Fruit fly (Drosophila melanogaster) whole organism, embryonic: ENCODE measurements around the gene fwd.

Source experiments
- BEAF-32 ChIP-seq: fragments of 200-800 bp; sonication (Bioruptor generic); optimal IDR thresholded peaks from 3 replicates; lab custom pipeline; 2017; ENCODE audit warnings: missing biosample characterization, missing genetic modification characterization, mild to moderate bottlenecking, moderate library complexity, missing genetic modification reagents
- BtbVII ChIP-seq: fragments of 200-800 bp; sonication (Bioruptor generic); optimal IDR thresholded peaks from 3 replicates; lab custom pipeline; 2017; ENCODE audit warnings: missing biosample characterization, mild to moderate bottlenecking, missing genetic modification characterization
- CG10321 ChIP-seq: fragments of 200-800 bp; sonication (Bioruptor generic); IDR thresholded peaks from 2 replicates; pipeline ENCODE4 v1.3.6; 2022; ENCODE audit warnings: missing biosample characterization, missing genetic modification characterization
- CG10543 ChIP-seq: fragments of 200-800 bp; sonication (Bioruptor generic); optimal IDR thresholded peaks from 3 replicates; lab custom pipeline; 2017; ENCODE audit warnings: missing biosample characterization, mild to moderate bottlenecking, missing genetic modification characterization, moderate library complexity
- CG12769 ChIP-seq: fragments of 200-800 bp; sonication (Bioruptor generic); optimal IDR thresholded peaks from 2 replicates; lab custom pipeline; 2019; ENCODE audit warnings: missing biosample characterization, mild to moderate bottlenecking, missing genetic modification characterization, moderate library complexity
- CG12942 ChIP-seq: fragments of 200-800 bp; sonication (Bioruptor generic); optimal IDR thresholded peaks from 3 replicates; lab custom pipeline; 2016; ENCODE audit warnings: missing biosample characterization, missing genetic modification characterization
- CG13287 ChIP-seq: fragments of 200-800 bp; sonication (Bioruptor generic); IDR thresholded peaks from 2 replicates; pipeline ENCODE4 v1.3.6; 2022; ENCODE audit warnings: missing biosample characterization, missing genetic modification characterization; ENCODE audit not compliant: partially characterized antibody
- CG15269 ChIP-seq: fragments of 200-800 bp; sonication (Bioruptor generic); optimal IDR thresholded peaks from 2 replicates; lab custom pipeline; 2018; ENCODE audit warnings: missing biosample characterization, mild to moderate bottlenecking, missing genetic modification characterization, moderate library complexity
- CG15601 ChIP-seq: fragments of 200-800 bp; sonication (Bioruptor generic); optimal IDR thresholded peaks from 3 replicates; lab custom pipeline; 2019; ENCODE audit warnings: missing biosample characterization, mild to moderate bottlenecking, missing genetic modification characterization, moderate library complexity
- CG16863 ChIP-seq: fragments of 200-800 bp; sonication (Bioruptor generic); optimal IDR thresholded peaks from 3 replicates; lab custom pipeline; 2016; ENCODE audit warnings: missing biosample characterization, missing genetic modification characterization
- CG17385 ChIP-seq: fragments of 200-800 bp; sonication (Bioruptor generic); optimal IDR thresholded peaks from 3 replicates; lab custom pipeline; 2018; ENCODE audit warnings: missing biosample characterization, mild to moderate bottlenecking, missing genetic modification characterization
- CG17912 ChIP-seq: fragments of 200-800 bp; sonication (Bioruptor generic); optimal IDR thresholded peaks from 2 replicates; lab custom pipeline; 2018; ENCODE audit warnings: missing biosample characterization, mild to moderate bottlenecking, missing genetic modification characterization
- CG18764 ChIP-seq: fragments of 200-800 bp; sonication (Bioruptor generic); optimal IDR thresholded peaks from 3 replicates; lab custom pipeline; 2016; ENCODE audit warnings: missing biosample characterization, missing genetic modification characterization
- CG2116 ChIP-seq: fragments of 200-800 bp; sonication (Bioruptor generic); optimal IDR thresholded peaks from 3 replicates; lab custom pipeline; 2018; ENCODE audit warnings: missing biosample characterization, mild to moderate bottlenecking, missing genetic modification characterization
- CG2678 ChIP-seq: fragments of 200-800 bp; sonication (Bioruptor generic); optimal IDR thresholded peaks from 3 replicates; lab custom pipeline; 2019; ENCODE audit warnings: missing biosample characterization, mild to moderate bottlenecking, missing genetic modification characterization, moderate library complexity
- CG2712 ChIP-seq: fragments of 200-800 bp; optimal IDR thresholded peaks from 3 replicates; lab custom pipeline; 2019; ENCODE audit warnings: missing biosample characterization, mild to moderate bottlenecking, missing genetic modification characterization, moderate library complexity
- CG2889 ChIP-seq: fragments of 200-800 bp; sonication (Bioruptor generic); IDR thresholded peaks from 3 replicates; pipeline ENCODE4 v1.3.6; 2022; ENCODE audit warnings: missing biosample characterization, missing genetic modification characterization
- CG3163 ChIP-seq: fragments of 200-800 bp; sonication (Bioruptor generic); optimal IDR thresholded peaks from 3 replicates; lab custom pipeline; 2016; ENCODE audit warnings: missing biosample characterization, missing genetic modification characterization
- CG8089 ChIP-seq: fragments of 200-800 bp; sonication (Bioruptor generic); optimal IDR thresholded peaks from 3 replicates; lab custom pipeline; 2016; ENCODE audit warnings: missing biosample characterization, missing genetic modification characterization
- CG8290 ChIP-seq, 3 experiments: fragments of 200-800 bp; sonication (Bioruptor generic); optimal IDR thresholded peaks; 2 replicates each; lab custom pipeline; 2016 to 2019; ENCODE audit warnings: missing biosample characterization in 3 of 3, missing genetic modification characterization in 3 of 3, mild to moderate bottlenecking in 2 of 3, moderate library complexity in 1 of 3
- CG8924 ChIP-seq: fragments of 200-800 bp; optimal IDR thresholded peaks from 3 replicates; lab custom pipeline; 2019; ENCODE audit warnings: missing biosample characterization, mild to moderate bottlenecking, missing genetic modification characterization, moderate library complexity
- Deaf1 ChIP-seq: fragments of 200-800 bp; optimal IDR thresholded peaks from 3 replicates; lab custom pipeline; 2019; ENCODE audit warnings: missing biosample characterization, mild to moderate bottlenecking, missing genetic modification characterization, moderate library complexity
- Max ChIP-seq: fragments of 200-800 bp; sonication (Bioruptor generic); optimal IDR thresholded peaks from 2 replicates; lab custom pipeline; 2016; ENCODE audit warnings: missing biosample characterization, mild to moderate bottlenecking, missing genetic modification characterization
- Sox102F ChIP-seq: fragments of 200-800 bp; sonication (Bioruptor generic); optimal IDR thresholded peaks from 2 replicates; lab custom pipeline; 2018; ENCODE audit warnings: missing biosample characterization, mild to moderate bottlenecking, missing genetic modification characterization, moderate library complexity
- Vsx1 ChIP-seq: fragments of 200-800 bp; sonication (Bioruptor generic); optimal IDR thresholded peaks from 2 replicates; lab custom pipeline; 2017; ENCODE audit warnings: missing biosample characterization, mild to moderate bottlenecking, missing genetic modification characterization, missing genetic modification reagents
- abd-A ChIP-seq: fragments of 200-800 bp; sonication (Bioruptor generic); optimal IDR thresholded peaks from 3 replicates; lab custom pipeline; 2019; ENCODE audit warnings: missing biosample characterization, mild to moderate bottlenecking, missing genetic modification characterization, moderate library complexity
- bowl ChIP-seq: fragments of 200-800 bp; sonication (Bioruptor generic); IDR thresholded peaks from 2 replicates; pipeline ENCODE4 v1.3.6; 2022; ENCODE audit warnings: missing biosample characterization, missing genetic modification characterization
- br ChIP-seq: fragments of >200 bp; optimal IDR thresholded peaks from 2 replicates; lab custom pipeline; 2017
- chinmo ChIP-seq: fragments of 200-800 bp; sonication (Bioruptor generic); IDR thresholded peaks from 4 replicates; pipeline ENCODE4 v1.3.6; 2022; ENCODE audit warnings: missing biosample characterization, missing genetic modification characterization; ENCODE audit not compliant: partially characterized antibody
- chm ChIP-seq: fragments of 200-800 bp; sonication (Bioruptor generic); IDR thresholded peaks from 2 replicates; pipeline ENCODE4 v1.3.6; 2022; ENCODE audit warnings: missing biosample characterization, missing genetic modification characterization
- ci ChIP-seq: fragments of 200-800 bp; sonication (Bioruptor generic); IDR thresholded peaks from 3 replicates; pipeline ENCODE4 v1.3.6; 2022; ENCODE audit warnings: missing biosample characterization, missing genetic modification characterization
- crp ChIP-seq, 2 experiments: fragments of 200-800 bp; sonication (Bioruptor generic); optimal IDR thresholded peaks; 2 replicates in 1 of 2; 3 replicates in 1 of 2; lab custom pipeline; 2017; ENCODE audit warnings: missing biosample characterization in 2 of 2, missing genetic modification characterization in 2 of 2, mild to moderate bottlenecking in 1 of 2, moderate library complexity in 1 of 2
- ftz-f1 ChIP-seq: fragments of 200-800 bp; sonication (Bioruptor generic); optimal IDR thresholded peaks from 2 replicates; lab custom pipeline; 2016; ENCODE audit warnings: missing biosample characterization, missing genetic modification characterization
- fu2 ChIP-seq: fragments of 200-800 bp; sonication (Bioruptor generic); optimal IDR thresholded peaks from 2 replicates; lab custom pipeline; 2016; ENCODE audit warnings: missing biosample characterization, missing genetic modification characterization
- klu ChIP-seq: fragments of 200-800 bp; sonication (Bioruptor generic); IDR thresholded peaks from 2 replicates; pipeline ENCODE4 v1.3.6; 2022; ENCODE audit warnings: missing biosample characterization, missing genetic modification characterization
- lov ChIP-seq, 2 experiments: fragments of 200-800 bp in 1 of 2; fragments of >200 bp in 1 of 2; sonication (Bioruptor generic) in 1 of 2; IDR thresholded peaks in 1 of 2; optimal IDR thresholded peaks in 1 of 2; 2 replicates in 1 of 2; 3 replicates in 1 of 2; pipeline versions ENCODE4 v1.3.6 to Lab custom; 2017 to 2022; ENCODE audit warnings: missing biosample characterization in 1 of 2, missing genetic modification characterization in 1 of 2
- nerfin-1 ChIP-seq: fragments of 200-800 bp; sonication (Bioruptor generic); optimal IDR thresholded peaks from 3 replicates; lab custom pipeline; 2019; ENCODE audit warnings: missing biosample characterization, mild to moderate bottlenecking, missing genetic modification characterization, moderate library complexity
- oc ChIP-seq: fragments of 200-800 bp; sonication (Bioruptor generic); optimal IDR thresholded peaks from 2 replicates; lab custom pipeline; 2018; ENCODE audit warnings: missing biosample characterization, mild to moderate bottlenecking, missing genetic modification characterization, moderate library complexity
- pros ChIP-seq: fragments of 200-800 bp; sonication (Bioruptor generic); optimal IDR thresholded peaks from 3 replicates; lab custom pipeline; 2019; ENCODE audit warnings: missing biosample characterization, mild to moderate bottlenecking, missing genetic modification characterization, moderate library complexity
- sd ChIP-seq: fragments of 200-800 bp; sonication (Bioruptor generic); optimal IDR thresholded peaks from 3 replicates; lab custom pipeline; 2018; ENCODE audit warnings: missing biosample characterization, mild to moderate bottlenecking, missing genetic modification characterization, moderate library complexity
- seq ChIP-seq: fragments of 200-800 bp; sonication (Bioruptor generic); IDR thresholded peaks from 2 replicates; pipeline ENCODE4 v1.3.6; 2022; ENCODE audit warnings: missing biosample characterization, missing genetic modification characterization
- ssp ChIP-seq: fragments of 200-800 bp; sonication (Bioruptor generic); IDR thresholded peaks from 2 replicates; pipeline ENCODE4 v1.3.6; 2022; ENCODE audit warnings: missing biosample characterization, missing genetic modification characterization
- sug ChIP-seq: fragments of 200-800 bp; optimal IDR thresholded peaks from 2 replicates; lab custom pipeline; 2019; ENCODE audit warnings: missing biosample characterization, mild to moderate bottlenecking, missing genetic modification characterization, moderate library complexity
- trh ChIP-seq: fragments of 200-800 bp; sonication (Bioruptor generic); optimal IDR thresholded peaks from 2 replicates; lab custom pipeline; 2016; ENCODE audit warnings: missing biosample characterization, missing genetic modification characterization
- zen ChIP-seq: fragments of 200-800 bp; sonication (Bioruptor generic); optimal IDR thresholded peaks from 3 replicates; lab custom pipeline; 2018; ENCODE audit warnings: missing biosample characterization, mild to moderate bottlenecking, missing genetic modification characterization, moderate library complexity
- zf30C ChIP-seq: fragments of 200-800 bp; sonication (Bioruptor generic); optimal IDR thresholded peaks from 3 replicates; lab custom pipeline; 2018; ENCODE audit warnings: missing biosample characterization, mild to moderate bottlenecking, missing genetic modification characterization

The fwd gene

dm6 chr3L:342839-343238, 23.2 kb upstream of the fwd start, which contains the start of gene mthl10 (continued):
- TF ChIP-seq CG15601 = peak; percentile 80
- TF ChIP-seq, all 482 proteins: peak for 35

dm6 chr3L:341052-341852, 21.6 kb upstream of the fwd start:
- TF ChIP-seq CG2712 (tag; lab: Kevin White, UChicago) (no peak), CG15269 (tag; lab: Kevin White, UChicago) (peak; percentile 4), CG17385 (no peak), CG13287 (GFP tag; lab: Robert Waterston, UW) (peak; percentile 42; the same call in 1 of the 2 replicates), Sox102F (GFP tag; lab: Kevin White, UChicago) (no peak), ftz-f1 (peak; percentile 44), chm (GFP tag; lab: Robert Waterston, UW) (no peak; the same call in 1 of the 2 replicates), ci (GFP tag; lab: Robert Waterston, UW) (0 out of 3 replicates have a peak, but pooled peaks have one; percentile 17), ssp (GFP tag; lab: Robert Waterston, UW) (no peak), nerfin-1 (tag; lab: Kevin White, UChicago) (no peak), CG17912 (no peak), CG16863 (GFP tag; lab: Kevin White, UChicago) (no peak), CG10321 (GFP tag; lab: Robert Waterston, UW) (no peak), pros (GFP tag; lab: Kevin White, UChicago) (peak; percentile 62), trh (GFP tag; lab: Kevin White, UChicago) (no peak), sug (tag; lab: Kevin White, UChicago) (peak; percentile 1), seq (no peak), CG18764 (GFP tag; lab: Kevin White, UChicago) (no peak), sd (peak; percentile 41), lov (optimal IDR thresholded peaks at IDR 0.05; lab: Kevin White, UChicago) (no peak), lov (GFP tag; IDR thresholded peaks at IDR 0.05; lab: Robert Waterston, UW) (no peak), CG12942 (GFP tag; lab: Kevin White, UChicago) (no peak), oc (tag; lab: Kevin White, UChicago) (no peak), CG2116 (GFP tag; lab: Kevin White, UChicago) (no peak), CG3163 (GFP tag; lab: Kevin White, UChicago) (no peak), zen (tag; lab: Kevin White, UChicago) (no peak), CG2889 (GFP tag; lab: Robert Waterston, UW) (no peak), klu (GFP tag; lab: Robert Waterston, UW) (no peak), CG8089 (no peak), CG12769 (tag; lab: Kevin White, UChicago) (peak; percentile 26), chinmo (GFP tag; lab: Robert Waterston, UW) (peak; percentile 81; the same call in 2 of the 4 replicates), CG10543 (peak; percentile 5), Deaf1 (tag; lab: Kevin White, UChicago) (peak; percentile 60), abd-A (tag; lab: Kevin White, UChicago) (peak; percentile 44), CG8924 (no peak), crp (GFP tag; optimal IDR thresholded peaks at IDR 0.05; lab: Kevin White, UChicago) (no peak), CG8290 (GFP tag; optimal IDR thresholded peaks at IDR 0.05; lab: Kevin White, UChicago) (no peak), CG8290 (tag; optimal IDR thresholded peaks at IDR 0.05; lab: Kevin White, UChicago) (peak in 1 of 2 experiments; percentile 30), BEAF-32 (GFP tag; lab: Kevin White, UChicago) (no peak), Max (no peak), CG2678 (tag; lab: Kevin White, UChicago) (no peak), zf30C (no peak), BtbVII (GFP tag; lab: Kevin White, UChicago) (no peak), fu2 (GFP tag; lab: Kevin White, UChicago) (no peak), bowl (GFP tag; lab: Robert Waterston, UW) (no peak), Vsx1 (no peak), br (lab: Kevin White, UChicago) (no peak)
